Worm (Caenorhabditis elegans): ENCODE data around the gene unc-16.

ce11 chrIII:9563235-9563634 is 17.2 kb downstream of the unc-16 start, which contains the start of gene C48B4.9:
- no peak for TF ChIP-seq mab-5 (tag; optimal IDR thresholded peaks at IDR 0.05)
- TF ChIP-seq nhr-76 (tag; optimal IDR thresholded peaks at IDR 0.05) = no peak
- no peak for TF ChIP-seq nhr-12 (tag; optimal IDR thresholded peaks at IDR 0.05)
- no peak for TF ChIP-seq lsy-2 (tag; optimal IDR thresholded peaks at IDR 0.05)
- TF ChIP-seq elt-3 (tag; optimal IDR thresholded peaks at IDR 0.05) = no peak

Measured in whole organism, mixed stage, embryonic.